Worm (Caenorhabditis elegans): Measurements from ENCODE around the gene C47E12.13.

- TF ChIP-seq W03F9.2 (tag; optimal IDR thresholded peaks at IDR 0.05) (no peak), him-1 (tag; optimal IDR thresholded peaks at IDR 0.05) (no peak)
These were observed 8.0 kb downstream of the C47E12.13 start, which contains the start of gene pyp-1 for ce11 chrIV:9998487-9999218.
